Fruit fly (Drosophila melanogaster): ENCODE data around the gene CG4631.

dm6 chr2L:16653541-16653940 lies 46.4 kb downstream of the CG4631 start:
- TF ChIP-seq fru (GFP tag; optimal IDR thresholded peaks at IDR 0.05) (no peak), Sp1 (GFP tag; optimal IDR thresholded peaks at IDR 0.05) (no peak), pan (optimal IDR thresholded peaks at IDR 0.05) (no peak), Abd-B (GFP tag; optimal IDR thresholded peaks at IDR 0.05) (no peak), lola (GFP tag; optimal IDR thresholded peaks at IDR 0.05) (no peak), ey (GFP tag; optimal IDR thresholded peaks at IDR 0.05) (no peak), Dif (GFP tag; optimal IDR thresholded peaks at IDR 0.05; ENCODE audit: partially characterized antibody) (no peak), CrebA (GFP tag; optimal IDR thresholded peaks at IDR 0.05; ENCODE audit: borderline replicate concordance) (no peak), CG32264 (GFP tag; optimal IDR thresholded peaks at IDR 0.05) (no peak), GATAd (GFP tag; optimal IDR thresholded peaks at IDR 0.05) (no peak), Myc (optimal IDR thresholded peaks at IDR 0.05) (no peak), br (GFP tag; optimal IDR thresholded peaks at IDR 0.05) (no peak), Rel (GFP tag; optimal IDR thresholded peaks at IDR 0.05) (no peak), Rel (tag; optimal IDR thresholded peaks at IDR 0.05) (no peak)
